Fruit fly (Drosophila melanogaster) whole organism, embryonic: ENCODE data around the gene STUB1.

ENCODE experiments used
- Atf6 ChIP-seq: fragments of 200-800 bp; sonication (Bioruptor generic); IDR thresholded peaks from 2 replicates; pipeline ENCODE4 v1.3.6; 2022; ENCODE audit warnings: missing biosample characterization, missing genetic modification characterization
- CG10267 ChIP-seq: fragments of 200-800 bp; sonication (Bioruptor generic); optimal IDR thresholded peaks from 2 replicates; lab custom pipeline; 2018; ENCODE audit warnings: missing biosample characterization, mild to moderate bottlenecking, missing genetic modification characterization, moderate library complexity
- CG10959 ChIP-seq: fragments of 200-800 bp; sonication (Bioruptor generic); IDR thresholded peaks from 2 replicates; pipeline ENCODE4 v1.3.6; 2022; ENCODE audit warnings: missing biosample characterization, missing genetic modification characterization
- CG11247 ChIP-seq: fragments of 200-800 bp; sonication (Bioruptor generic); IDR thresholded peaks from 2 replicates; pipeline ENCODE4 v1.3.6; 2022; ENCODE audit warnings: missing biosample characterization, missing genetic modification characterization
- CG11504 ChIP-seq: fragments of 200-800 bp; sonication (Bioruptor generic); optimal IDR thresholded peaks from 3 replicates; lab custom pipeline; 2019; ENCODE audit warnings: missing biosample characterization, mild to moderate bottlenecking, missing genetic modification characterization, moderate library complexity
- CG12219 ChIP-seq: fragments of 200-800 bp; sonication (Bioruptor generic); optimal IDR thresholded peaks from 3 replicates; lab custom pipeline; 2018; ENCODE audit warnings: missing biosample characterization, mild to moderate bottlenecking, missing genetic modification characterization
- CG13287 ChIP-seq: fragments of 200-800 bp; sonication (Bioruptor generic); IDR thresholded peaks from 2 replicates; pipeline ENCODE4 v1.3.6; 2022; ENCODE audit warnings: missing biosample characterization, missing genetic modification characterization; ENCODE audit not compliant: partially characterized antibody
- CG15269 ChIP-seq: fragments of 200-800 bp; sonication (Bioruptor generic); optimal IDR thresholded peaks from 2 replicates; lab custom pipeline; 2018; ENCODE audit warnings: missing biosample characterization, mild to moderate bottlenecking, missing genetic modification characterization, moderate library complexity
- CG15514 ChIP-seq: fragments of 200-800 bp; sonication (Bioruptor generic); optimal IDR thresholded peaks from 3 replicates; lab custom pipeline; 2017; ENCODE audit warnings: missing biosample characterization, missing genetic modification characterization, mild to moderate bottlenecking, moderate library complexity, missing genetic modification reagents
- CG1602 ChIP-seq: fragments of 200-800 bp; sonication (Bioruptor generic); optimal IDR thresholded peaks from 3 replicates; lab custom pipeline; 2016; ENCODE audit warnings: missing biosample characterization, missing genetic modification characterization
- CG17328 ChIP-seq: fragments of 200-800 bp; sonication (Bioruptor generic); IDR thresholded peaks from 2 replicates; pipeline ENCODE4 v1.3.6; 2022; ENCODE audit warnings: missing biosample characterization, missing genetic modification characterization
- CG1792 ChIP-seq: fragments of 200-800 bp; sonication (Bioruptor generic); optimal IDR thresholded peaks from 2 replicates; lab custom pipeline; 2016; ENCODE audit warnings: missing biosample characterization, missing genetic modification characterization
- CG2889 ChIP-seq: fragments of 200-800 bp; sonication (Bioruptor generic); IDR thresholded peaks from 3 replicates; pipeline ENCODE4 v1.3.6; 2022; ENCODE audit warnings: missing biosample characterization, missing genetic modification characterization
- CG32772 ChIP-seq: fragments of 200-800 bp; sonication (Bioruptor generic); IDR thresholded peaks from 2 replicates; pipeline ENCODE4 v1.3.6; 2022; ENCODE audit warnings: missing biosample characterization, missing genetic modification characterization
- CG3995 ChIP-seq: fragments of 200-800 bp; sonication (Bioruptor generic); optimal IDR thresholded peaks from 3 replicates; lab custom pipeline; 2016; ENCODE audit warnings: missing biosample characterization, missing genetic modification characterization
- CG4424 ChIP-seq: fragments of 200-800 bp; sonication (Bioruptor generic); optimal IDR thresholded peaks from 3 replicates; lab custom pipeline; 2016; ENCODE audit warnings: missing biosample characterization, missing genetic modification characterization
- CG4707 ChIP-seq: fragments of 200-800 bp; sonication (Bioruptor generic); optimal IDR thresholded peaks from 2 replicates; lab custom pipeline; 2018; ENCODE audit warnings: missing biosample characterization, mild to moderate bottlenecking, missing genetic modification characterization, moderate library complexity
- CG6765 ChIP-seq: fragments of 200-800 bp; sonication (Bioruptor generic); optimal IDR thresholded peaks from 3 replicates; lab custom pipeline; 2017; ENCODE audit warnings: missing biosample characterization, mild to moderate bottlenecking, missing genetic modification characterization
- CG6854 ChIP-seq: fragments of 200-800 bp; sonication (Bioruptor generic); optimal IDR thresholded peaks from 3 replicates; lab custom pipeline; 2017; ENCODE audit warnings: missing biosample characterization, mild to moderate bottlenecking, missing genetic modification characterization
- CG7357 ChIP-seq: fragments of 200-800 bp; sonication (Bioruptor generic); IDR thresholded peaks from 3 replicates; pipeline ENCODE4 v1.3.6; 2022; ENCODE audit warnings: missing biosample characterization, missing genetic modification characterization
- CG7372 ChIP-seq: fragments of 200-800 bp; sonication (Bioruptor generic); IDR thresholded peaks from 2 replicates; pipeline ENCODE4 v1.3.6; 2022; ENCODE audit warnings: missing biosample characterization, missing genetic modification characterization
- CG7987 ChIP-seq: fragments of 200-800 bp; sonication (Bioruptor generic); optimal IDR thresholded peaks from 2 replicates; lab custom pipeline; 2018; ENCODE audit warnings: missing biosample characterization, mild to moderate bottlenecking, missing genetic modification characterization, moderate library complexity
- CG8765 ChIP-seq: fragments of 200-800 bp; sonication (Bioruptor generic); IDR thresholded peaks from 2 replicates; pipeline ENCODE4 v1.3.6; 2022; ENCODE audit warnings: missing biosample characterization, missing genetic modification characterization
- Ets65A ChIP-seq: fragments of 200-800 bp; sonication (Bioruptor generic); peaks from one replicate; lab custom pipeline; 2016; ENCODE audit warnings: missing biosample characterization, missing genetic modification characterization
- Lhr ChIP-seq: fragments of 200-800 bp; sonication (Bioruptor generic); optimal IDR thresholded peaks from 3 replicates; lab custom pipeline; 2017; ENCODE audit warnings: mild to moderate bottlenecking, missing biosample characterization, missing genetic modification reagents, missing genetic modification characterization
- Lpt ChIP-seq: fragments of >200 bp; optimal IDR thresholded peaks from 2 replicates; lab custom pipeline; 2018; ENCODE audit warnings: missing biosample characterization, missing genetic modification characterization
- Neu2 ChIP-seq: fragments of 200-800 bp; sonication (Bioruptor generic); optimal IDR thresholded peaks from 3 replicates; lab custom pipeline; 2016; ENCODE audit warnings: missing biosample characterization, missing genetic modification characterization, borderline replicate concordance
- Ravus ChIP-seq: fragments of 200-800 bp; sonication (Bioruptor generic); IDR thresholded peaks from 2 replicates; pipeline ENCODE4 v1.3.6; 2022; ENCODE audit warnings: missing biosample characterization, missing genetic modification characterization
- Rx ChIP-seq: fragments of 200-800 bp; sonication (Bioruptor generic); IDR thresholded peaks from 2 replicates; pipeline ENCODE4 v1.3.6; 2022; ENCODE audit warnings: missing biosample characterization, missing genetic modification characterization
- Sox102F ChIP-seq: fragments of 200-800 bp; sonication (Bioruptor generic); optimal IDR thresholded peaks from 2 replicates; lab custom pipeline; 2018; ENCODE audit warnings: missing biosample characterization, mild to moderate bottlenecking, missing genetic modification characterization, moderate library complexity
- ato ChIP-seq: fragments of 200-800 bp; sonication (Bioruptor generic); IDR thresholded peaks from 2 replicates; pipeline ENCODE4 v1.3.6; 2022; ENCODE audit warnings: missing biosample characterization, missing genetic modification characterization; ENCODE audit not compliant: partially characterized antibody
- caup ChIP-seq: fragments of 200-800 bp; sonication (Bioruptor generic); optimal IDR thresholded peaks from 3 replicates; lab custom pipeline; 2017; ENCODE audit warnings: missing biosample characterization, mild to moderate bottlenecking, missing genetic modification characterization, moderate library complexity; ENCODE audit not compliant: severe bottlenecking
- chm ChIP-seq: fragments of 200-800 bp; sonication (Bioruptor generic); IDR thresholded peaks from 2 replicates; pipeline ENCODE4 v1.3.6; 2022; ENCODE audit warnings: missing biosample characterization, missing genetic modification characterization
- gce ChIP-seq: fragments of 200-800 bp; sonication (Bioruptor generic); IDR thresholded peaks from 3 replicates; pipeline ENCODE4 v1.3.6; 2022; ENCODE audit warnings: missing biosample characterization, missing genetic modification characterization
- gcm2 ChIP-seq: fragments of 200-800 bp; sonication (Bioruptor generic); optimal IDR thresholded peaks from 2 replicates; lab custom pipeline; 2016; ENCODE audit warnings: missing biosample characterization, missing genetic modification characterization
- gro ChIP-seq: fragments of 200-800 bp; sonication (Bioruptor generic); optimal IDR thresholded peaks from 2 replicates; lab custom pipeline; 2016; ENCODE audit warnings: missing biosample characterization, missing genetic modification characterization
- gsb ChIP-seq: fragments of 200-800 bp; sonication (Bioruptor generic); IDR thresholded peaks from 2 replicates; pipeline ENCODE4 v1.3.6; 2022; ENCODE audit warnings: missing biosample characterization, missing genetic modification characterization
- inv ChIP-seq: fragments of 200-800 bp; sonication (Bioruptor generic); IDR thresholded peaks from 2 replicates; pipeline ENCODE4 v1.3.6; 2022; ENCODE audit warnings: missing biosample characterization, missing genetic modification characterization; ENCODE audit not compliant: partially characterized antibody
- lilli ChIP-seq: fragments of 200-800 bp; sonication (Bioruptor generic); optimal IDR thresholded peaks from 3 replicates; lab custom pipeline; 2016; ENCODE audit warnings: missing biosample characterization, missing genetic modification characterization
- nau ChIP-seq: fragments of 200-800 bp; sonication (Bioruptor generic); optimal IDR thresholded peaks from 3 replicates; lab custom pipeline; 2017; ENCODE audit warnings: missing biosample characterization, mild to moderate bottlenecking, missing genetic modification characterization, missing genetic modification reagents
- nerfin-2 ChIP-seq: fragments of 200-800 bp; sonication (Bioruptor generic); IDR thresholded peaks from 2 replicates; pipeline ENCODE4 v1.3.6; 2022; ENCODE audit warnings: missing biosample characterization, missing genetic modification characterization; ENCODE audit not compliant: partially characterized antibody
- nom ChIP-seq: fragments of 200-800 bp; sonication (Bioruptor generic); optimal IDR thresholded peaks from 2 replicates; lab custom pipeline; 2017; ENCODE audit warnings: missing biosample characterization, missing genetic modification characterization, mild to moderate bottlenecking, moderate library complexity, missing genetic modification reagents
- otp ChIP-seq: fragments of 200-800 bp; sonication (Bioruptor generic); IDR thresholded peaks from 3 replicates; pipeline ENCODE4, ENCODE4 v1.3.6; 2022; ENCODE audit warnings: missing biosample characterization, missing genetic modification characterization
- p53 ChIP-seq: fragments of 200-800 bp; sonication (Bioruptor generic); optimal IDR thresholded peaks from 2 replicates; lab custom pipeline; 2016; ENCODE audit warnings: missing biosample characterization, missing genetic modification characterization
- sens-2 ChIP-seq: fragments of 200-800 bp; sonication (Bioruptor generic); IDR thresholded peaks from 2 replicates; pipeline ENCODE4 v1.3.6; 2022; ENCODE audit warnings: missing biosample characterization, missing genetic modification characterization
- slp2 ChIP-seq: fragments of 200-800 bp; sonication (Bioruptor generic); optimal IDR thresholded peaks from 2 replicates; lab custom pipeline; 2016; ENCODE audit warnings: missing biosample characterization, missing genetic modification characterization
- stc ChIP-seq: fragments of 200-800 bp; sonication (Bioruptor generic); IDR thresholded peaks from 2 replicates; pipeline ENCODE4 v1.3.6; 2022; ENCODE audit warnings: missing biosample characterization, missing genetic modification characterization
- unpg ChIP-seq: fragments of 200-800 bp; sonication (Bioruptor generic); optimal IDR thresholded peaks from 3 replicates; lab custom pipeline; 2018; ENCODE audit warnings: missing biosample characterization, mild to moderate bottlenecking, missing genetic modification characterization, moderate library complexity
- z ChIP-seq: fragments of 200-800 bp; sonication (Bioruptor generic); IDR thresholded peaks from 3 replicates; pipeline ENCODE4 v1.3.6; 2022; ENCODE audit warnings: missing biosample characterization, missing genetic modification characterization
- zf30C ChIP-seq: fragments of 200-800 bp; sonication (Bioruptor generic); optimal IDR thresholded peaks from 3 replicates; lab custom pipeline; 2018; ENCODE audit warnings: missing biosample characterization, mild to moderate bottlenecking, missing genetic modification characterization

STUB1 gene

dm6 chr2L:10408122-10408576, 29.2 kb upstream of the STUB1 start, which contains the start of the genes Ip259 and RpS27A (continued):
- TF ChIP-seq Atf6 (GFP tag; lab: Robert Waterston, UW) = peak; percentile 66
- no peak for TF ChIP-seq inv (GFP tag; lab: Robert Waterston, UW)
- TF ChIP-seq nerfin-2 (GFP tag; lab: Robert Waterston, UW) = no peak
- TF ChIP-seq CG6765 (GFP tag; lab: Kevin White, UChicago) = peak; percentile 86
- TF ChIP-seq sens-2 (GFP tag; lab: Robert Waterston, UW) = peak; percentile 86
- TF ChIP-seq CG10959 (GFP tag; lab: Robert Waterston, UW) = peak; percentile 41; the same call in 1 of the 2 replicates
- peak; percentile 61; the same call in 1 of the 3 replicates for TF ChIP-seq CG7357 (GFP tag; lab: Robert Waterston, UW)
- peak; percentile 86; the same call in 1 of the 2 replicates for TF ChIP-seq chm (GFP tag; lab: Robert Waterston, UW)
- no peak for TF ChIP-seq Lpt (GFP tag; lab: Kevin White, UChicago)
- peak; percentile 60 for TF ChIP-seq CG3995 (GFP tag; lab: Kevin White, UChicago)
- TF ChIP-seq CG6854 (GFP tag; lab: Kevin White, UChicago) = peak; percentile 71
- peak; percentile 62 for TF ChIP-seq p53 (GFP tag; lab: Kevin White, UChicago)
- TF ChIP-seq CG1792 = peak; percentile 15
- peak; percentile 76 for TF ChIP-seq unpg
- peak; percentile 63; the same call in 1 of the 2 replicates for TF ChIP-seq CG7372 (GFP tag; lab: Robert Waterston, UW)
- TF ChIP-seq nom (GFP tag; lab: Kevin White, UChicago) = peak; percentile 83
- peak; percentile 68 for TF ChIP-seq CG11247 (GFP tag; lab: Robert Waterston, UW)
- no peak; the same call in 1 of the 2 replicates for TF ChIP-seq CG13287 (GFP tag; lab: Robert Waterston, UW)
- TF ChIP-seq CG32772 (GFP tag; lab: Robert Waterston, UW) = no peak; the same call in 1 of the 2 replicates
- TF ChIP-seq CG15269 (tag; lab: Kevin White, UChicago) = no peak
- peak; percentile 70 for TF ChIP-seq CG4424 (GFP tag; lab: Kevin White, UChicago)
- peak; percentile 60 for TF ChIP-seq CG10267 (tag; lab: Kevin White, UChicago)
- TF ChIP-seq CG15514 (GFP tag; lab: Kevin White, UChicago) = peak; percentile 92
- TF ChIP-seq CG1602 (GFP tag; lab: Kevin White, UChicago) = peak; percentile 24
- peak; percentile 69 for TF ChIP-seq nau (GFP tag; lab: Kevin White, UChicago)
- TF ChIP-seq CG11504 = no peak
- TF ChIP-seq CG4707 = peak; percentile 79
- TF ChIP-seq CG2889 (GFP tag; lab: Robert Waterston, UW) = peak; percentile 38; the same call in 1 of the 3 replicates
- TF ChIP-seq CG7987 (GFP tag; lab: Kevin White, UChicago) = peak; percentile 91
- TF ChIP-seq CG8765 (GFP tag; lab: Robert Waterston, UW) = 0 out of 2 replicates have a peak, but pooled peaks have one; percentile 48
- TF ChIP-seq Sox102F (GFP tag; lab: Kevin White, UChicago) = no peak
- TF ChIP-seq caup (GFP tag; lab: Kevin White, UChicago) = peak; percentile 93
- TF ChIP-seq Lhr = peak; percentile 74
- no peak for TF ChIP-seq Neu2 (GFP tag; lab: Kevin White, UChicago)
- no peak for TF ChIP-seq z (GFP tag; lab: Robert Waterston, UW)
- TF ChIP-seq ato = no peak
- TF ChIP-seq CG17328 (GFP tag; lab: Robert Waterston, UW) = peak; percentile 87
- TF ChIP-seq Ets65A = peak; percentile 98
- TF ChIP-seq zf30C (GFP tag; lab: Kevin White, UChicago) = no peak
- peak; percentile 61 for TF ChIP-seq gro (GFP tag; lab: Kevin White, UChicago)
- TF ChIP-seq gsb (GFP tag; lab: Robert Waterston, UW) = peak; percentile 40
- TF ChIP-seq lilli (GFP tag; lab: Kevin White, UChicago) = peak; percentile 48
- TF ChIP-seq Ravus (GFP tag; lab: Robert Waterston, UW) = no peak
- no peak; the same call in 1 of the 2 replicates for TF ChIP-seq Rx (GFP tag; lab: Robert Waterston, UW)
- no peak; the same call in 2 of the 3 replicates for TF ChIP-seq otp (GFP tag; lab: Robert Waterston, UW)
- TF ChIP-seq slp2 (GFP tag; lab: Kevin White, UChicago) = peak; percentile 83
- TF ChIP-seq gce = peak; percentile 83; the same call in 2 of the 3 replicates
- TF ChIP-seq stc (GFP tag; lab: Robert Waterston, UW) = peak; percentile 75
- peak; percentile 56 for TF ChIP-seq CG12219 (GFP tag; lab: Kevin White, UChicago)
- TF ChIP-seq gcm2 (GFP tag; lab: Kevin White, UChicago) = peak; percentile 10
